Fruit fly (Drosophila melanogaster) whole organism, embryonic: ENCODE data around the gene CG12024.

Experiments used
- Asciz ChIP-seq: fragments of 200-800 bp; sonication (Bioruptor generic); optimal IDR thresholded peaks from 2 replicates; lab custom pipeline; 2017; ENCODE audit warnings: missing biosample characterization, mild to moderate bottlenecking, missing genetic modification characterization, missing genetic modification reagents
- BEAF-32 ChIP-seq: fragments of 200-800 bp; sonication (Bioruptor generic); optimal IDR thresholded peaks from 3 replicates; lab custom pipeline; 2017; ENCODE audit warnings: missing biosample characterization, missing genetic modification characterization, mild to moderate bottlenecking, moderate library complexity, missing genetic modification reagents
- CG10147 ChIP-seq: fragments of 200-800 bp; sonication (Bioruptor generic); optimal IDR thresholded peaks from 2 replicates; lab custom pipeline; 2019; ENCODE audit warnings: missing biosample characterization, mild to moderate bottlenecking, missing genetic modification characterization, moderate library complexity
- CG17829 ChIP-seq: fragments of 200-800 bp; optimal IDR thresholded peaks from 2 replicates; lab custom pipeline; 2019; ENCODE audit warnings: missing biosample characterization, mild to moderate bottlenecking, missing genetic modification characterization, moderate library complexity
- CG2889 ChIP-seq: fragments of 200-800 bp; sonication (Bioruptor generic); IDR thresholded peaks from 3 replicates; pipeline ENCODE4 v1.3.6; 2022; ENCODE audit warnings: missing biosample characterization, missing genetic modification characterization
- CG3065 ChIP-seq: fragments of 200-800 bp; sonication (Bioruptor generic); optimal IDR thresholded peaks from 2 replicates; lab custom pipeline; 2016; ENCODE audit warnings: missing biosample characterization, missing genetic modification characterization
- CG3163 ChIP-seq: fragments of 200-800 bp; sonication (Bioruptor generic); optimal IDR thresholded peaks from 3 replicates; lab custom pipeline; 2016; ENCODE audit warnings: missing biosample characterization, missing genetic modification characterization
- CG32532 ChIP-seq: fragments of 200-800 bp; sonication (Bioruptor generic); IDR thresholded peaks from 2 replicates; pipeline ENCODE4 v1.3.6; 2022; ENCODE audit warnings: missing biosample characterization, missing genetic modification characterization
- CG5180 ChIP-seq: fragments of 200-800 bp; sonication (Bioruptor generic); optimal IDR thresholded peaks from 3 replicates; lab custom pipeline; 2017; ENCODE audit warnings: missing biosample characterization, missing genetic modification characterization, mild to moderate bottlenecking, moderate library complexity, missing genetic modification reagents
- CG5953 ChIP-seq: fragments of 200-800 bp; sonication (Bioruptor generic); IDR thresholded peaks from 2 replicates; pipeline ENCODE4 v1.3.6; 2022; ENCODE audit warnings: missing biosample characterization, missing genetic modification characterization
- CG7372 ChIP-seq: fragments of 200-800 bp; sonication (Bioruptor generic); IDR thresholded peaks from 2 replicates; pipeline ENCODE4 v1.3.6; 2022; ENCODE audit warnings: missing biosample characterization, missing genetic modification characterization
- CG8290 ChIP-seq, 3 experiments: fragments of 200-800 bp; sonication (Bioruptor generic); optimal IDR thresholded peaks; 2 replicates each; lab custom pipeline; 2016 to 2019; ENCODE audit warnings: missing biosample characterization in 3 of 3, missing genetic modification characterization in 3 of 3, mild to moderate bottlenecking in 2 of 3, moderate library complexity in 1 of 3
- CG9609 ChIP-seq: fragments of 200-800 bp; sonication (Bioruptor generic); optimal IDR thresholded peaks from 3 replicates; lab custom pipeline; 2016; ENCODE audit warnings: missing biosample characterization, missing genetic modification characterization
- Dll ChIP-seq: fragments of 200-800 bp; sonication (Bioruptor generic); IDR thresholded peaks from 4 replicates; pipeline ENCODE4 v1.3.6; 2022; ENCODE audit warnings: missing biosample characterization, missing genetic modification characterization; ENCODE audit not compliant: partially characterized antibody
- Doc2 ChIP-seq: fragments of 200-800 bp; sonication (Bioruptor generic); IDR thresholded peaks from 2 replicates; pipeline ENCODE4 v1.3.6; 2022; ENCODE audit warnings: missing biosample characterization, missing genetic modification characterization
- Doc3 ChIP-seq: fragments of 200-800 bp; sonication (Bioruptor generic); IDR thresholded peaks from 3 replicates; pipeline ENCODE4 v1.3.6; 2022; ENCODE audit warnings: missing biosample characterization, missing genetic modification characterization; ENCODE audit not compliant: partially characterized antibody
- E2f2 ChIP-seq: fragments of 200-800 bp; sonication (Bioruptor generic); IDR thresholded peaks from 2 replicates; pipeline ENCODE4 v1.3.6; 2022; ENCODE audit warnings: missing biosample characterization, missing genetic modification characterization
- Ets97D ChIP-seq: fragments of 200-800 bp; sonication (Bioruptor generic); optimal IDR thresholded peaks from 3 replicates; lab custom pipeline; 2016; ENCODE audit warnings: missing biosample characterization, missing genetic modification characterization
- Hsf ChIP-seq: fragments of 200-800 bp; sonication (Bioruptor generic); optimal IDR thresholded peaks from 3 replicates; lab custom pipeline; 2016; ENCODE audit warnings: missing biosample characterization, missing genetic modification characterization
- Lpt ChIP-seq: fragments of >200 bp; optimal IDR thresholded peaks from 2 replicates; lab custom pipeline; 2018; ENCODE audit warnings: missing biosample characterization, missing genetic modification characterization
- Max ChIP-seq: fragments of 200-800 bp; sonication (Bioruptor generic); optimal IDR thresholded peaks from 2 replicates; lab custom pipeline; 2016; ENCODE audit warnings: missing biosample characterization, mild to moderate bottlenecking, missing genetic modification characterization
- PHDP ChIP-seq: fragments of 200-800 bp; sonication (Bioruptor generic); optimal IDR thresholded peaks from 3 replicates; lab custom pipeline; 2018; ENCODE audit warnings: missing biosample characterization, mild to moderate bottlenecking, missing genetic modification characterization, moderate library complexity
- YL-1 ChIP-seq: fragments of 200-800 bp; sonication (Bioruptor generic); optimal IDR thresholded peaks from 3 replicates; lab custom pipeline; 2017; ENCODE audit warnings: missing biosample characterization, mild to moderate bottlenecking, missing genetic modification characterization
- ab ChIP-seq: fragments of 200-800 bp; sonication (Bioruptor generic); optimal IDR thresholded peaks from 2 replicates; lab custom pipeline; 2016; ENCODE audit warnings: missing biosample characterization, missing genetic modification characterization
- abd-A ChIP-seq: fragments of 200-800 bp; sonication (Bioruptor generic); optimal IDR thresholded peaks from 3 replicates; lab custom pipeline; 2019; ENCODE audit warnings: missing biosample characterization, mild to moderate bottlenecking, missing genetic modification characterization, moderate library complexity
- ase ChIP-seq: fragments of 200-800 bp; sonication (Bioruptor generic); IDR thresholded peaks from 3 replicates; pipeline ENCODE4 v1.3.6; 2022; ENCODE audit warnings: missing biosample characterization, missing genetic modification characterization
- corto ChIP-seq: fragments of 200-800 bp; sonication (Bioruptor generic); optimal IDR thresholded peaks from 2 replicates; lab custom pipeline; 2016; ENCODE audit warnings: missing biosample characterization, mild to moderate bottlenecking, missing genetic modification characterization, moderate library complexity
- croc ChIP-seq: fragments of 200-800 bp; sonication (Bioruptor generic); conservative IDR thresholded peaks from 3 replicates; pipeline ENCODE4 v1.3.6; 2022; ENCODE audit warnings: missing biosample characterization, missing genetic modification characterization
- dati ChIP-seq: fragments of 200-800 bp; sonication (Bioruptor generic); IDR thresholded peaks from 2 replicates; pipeline ENCODE4 v1.3.6; 2022; ENCODE audit warnings: missing biosample characterization, missing genetic modification characterization
- dmrt11E ChIP-seq: fragments of 200-800 bp; sonication (Bioruptor generic); optimal IDR thresholded peaks from 3 replicates; lab custom pipeline; 2018; ENCODE audit warnings: missing biosample characterization, mild to moderate bottlenecking, missing genetic modification characterization, moderate library complexity
- en ChIP-seq: fragments of 200-800 bp; sonication (Bioruptor generic); optimal IDR thresholded peaks from 2 replicates; lab custom pipeline; 2016; ENCODE audit warnings: missing biosample characterization, missing genetic modification characterization
- ewg ChIP-seq: fragments of 200-800 bp; sonication (Bioruptor generic); optimal IDR thresholded peaks from 3 replicates; lab custom pipeline; 2017; ENCODE audit warnings: mild to moderate bottlenecking, missing biosample characterization, missing genetic modification reagents, missing genetic modification characterization
- gfzf ChIP-seq: fragments of 200-800 bp; sonication (Bioruptor generic); optimal IDR thresholded peaks from 2 replicates; lab custom pipeline; 2016; ENCODE audit warnings: missing biosample characterization, mild to moderate bottlenecking, missing genetic modification characterization, moderate library complexity
- gro ChIP-seq: fragments of 200-800 bp; sonication (Bioruptor generic); optimal IDR thresholded peaks from 2 replicates; lab custom pipeline; 2016; ENCODE audit warnings: missing biosample characterization, missing genetic modification characterization
- h ChIP-seq: fragments of >200 bp; optimal IDR thresholded peaks from 2 replicates; lab custom pipeline; 2017
- jumu ChIP-seq: fragments of 200-800 bp; sonication (Bioruptor generic); optimal IDR thresholded peaks from 3 replicates; lab custom pipeline; 2016; ENCODE audit warnings: missing biosample characterization, missing genetic modification characterization
- kah ChIP-seq: fragments of 200-800 bp; sonication (Bioruptor generic); optimal IDR thresholded peaks from 2 replicates; lab custom pipeline; 2018; ENCODE audit warnings: missing biosample characterization, mild to moderate bottlenecking, missing genetic modification characterization
- lab ChIP-seq: fragments of 200-800 bp; sonication (Bioruptor generic); optimal IDR thresholded peaks from 3 replicates; lab custom pipeline; 2017; ENCODE audit warnings: missing biosample characterization, missing genetic modification characterization, mild to moderate bottlenecking, moderate library complexity, missing genetic modification reagents
- luna ChIP-seq: fragments of 200-800 bp; sonication (Bioruptor generic); optimal IDR thresholded peaks from 2 replicates; lab custom pipeline; 2016; ENCODE audit warnings: missing biosample characterization, missing genetic modification characterization
- otp ChIP-seq: fragments of 200-800 bp; sonication (Bioruptor generic); IDR thresholded peaks from 3 replicates; pipeline ENCODE4, ENCODE4 v1.3.6; 2022; ENCODE audit warnings: missing biosample characterization, missing genetic modification characterization
- pho ChIP-seq: fragments of 200-800 bp; sonication (Bioruptor generic); optimal IDR thresholded peaks from 2 replicates; lab custom pipeline; 2016; ENCODE audit warnings: missing biosample characterization, missing genetic modification characterization
- pros ChIP-seq: fragments of 200-800 bp; sonication (Bioruptor generic); optimal IDR thresholded peaks from 3 replicates; lab custom pipeline; 2019; ENCODE audit warnings: missing biosample characterization, mild to moderate bottlenecking, missing genetic modification characterization, moderate library complexity
- pzg ChIP-seq: fragments of 200-800 bp; sonication (Bioruptor generic); optimal IDR thresholded peaks from 3 replicates; lab custom pipeline; 2018; ENCODE audit warnings: missing biosample characterization, mild to moderate bottlenecking, missing genetic modification characterization, moderate library complexity
- repo ChIP-seq: fragments of 200-800 bp; sonication (Bioruptor generic); optimal IDR thresholded peaks from 2 replicates; lab custom pipeline; 2016; ENCODE audit warnings: missing biosample characterization, missing genetic modification characterization
- scrt ChIP-seq: fragments of 200-800 bp; sonication (Bioruptor generic); optimal IDR thresholded peaks from 2 replicates; lab custom pipeline; 2018; ENCODE audit warnings: missing biosample characterization, mild to moderate bottlenecking, missing genetic modification characterization, moderate library complexity
- slp2 ChIP-seq: fragments of 200-800 bp; sonication (Bioruptor generic); optimal IDR thresholded peaks from 2 replicates; lab custom pipeline; 2016; ENCODE audit warnings: missing biosample characterization, missing genetic modification characterization
- sug ChIP-seq: fragments of 200-800 bp; optimal IDR thresholded peaks from 2 replicates; lab custom pipeline; 2019; ENCODE audit warnings: missing biosample characterization, mild to moderate bottlenecking, missing genetic modification characterization, moderate library complexity
- trem ChIP-seq: fragments of 200-800 bp; optimal IDR thresholded peaks from 3 replicates; lab custom pipeline; 2019; ENCODE audit warnings: missing biosample characterization, mild to moderate bottlenecking, missing genetic modification characterization, moderate library complexity
- vvl ChIP-seq: fragments of 200-800 bp; sonication (Bioruptor generic); IDR thresholded peaks from 2 replicates; pipeline ENCODE4 v1.3.6; 2022; ENCODE audit warnings: missing biosample characterization, missing genetic modification characterization
- z ChIP-seq: fragments of 200-800 bp; sonication (Bioruptor generic); IDR thresholded peaks from 3 replicates; pipeline ENCODE4 v1.3.6; 2022; ENCODE audit warnings: missing biosample characterization, missing genetic modification characterization

CG12024 gene

DNA sequence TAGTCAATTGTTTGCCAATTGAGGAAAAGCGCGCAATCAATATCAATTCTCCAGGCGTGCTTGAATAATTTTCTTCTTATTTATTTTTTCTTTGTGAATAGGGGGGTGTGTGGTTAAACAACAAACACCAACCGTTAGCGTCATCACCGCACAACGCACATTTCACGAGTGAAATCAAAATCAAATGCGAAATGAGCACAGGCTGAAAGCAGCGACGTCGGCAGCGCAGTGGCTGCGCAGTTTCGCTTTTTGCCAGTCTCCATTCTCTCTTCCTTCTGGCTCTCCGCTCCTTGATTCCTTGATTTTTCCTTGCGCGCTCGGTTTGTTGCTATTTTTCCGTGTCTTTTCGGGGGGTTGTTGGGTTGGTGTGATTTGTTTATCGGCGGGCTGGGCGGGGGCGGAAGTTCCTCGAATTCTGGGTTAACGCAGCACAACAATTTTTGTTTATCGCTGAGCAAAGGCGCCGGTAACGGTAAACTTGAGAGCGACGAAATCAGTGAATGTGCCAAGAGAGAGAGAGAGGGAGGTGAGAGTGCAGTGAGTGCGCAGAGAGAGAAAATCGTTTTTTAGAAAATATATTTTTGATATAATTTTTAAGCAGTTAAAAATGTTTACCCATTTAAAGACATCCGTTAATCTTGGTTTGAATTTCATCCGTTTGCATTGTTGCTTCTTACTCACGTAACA lies 26.0 kb downstream of the CG12024 start, which contains the start of gene CG13937 (continued):
- no peak for TF ChIP-seq CG2889
- TF ChIP-seq Asciz = no peak
- no peak for TF ChIP-seq slp2 (GFP tag; lab: Kevin White, UChicago)
- no peak for TF ChIP-seq CG3065 (GFP tag; lab: Kevin White, UChicago)
- TF ChIP-seq CG10147 (GFP tag; lab: Kevin White, UChicago) = no peak
- no peak for TF ChIP-seq dmrt11E (tag; lab: Kevin White, UChicago)
- TF ChIP-seq CG5180 (GFP tag; lab: Kevin White, UChicago) = no peak
- TF ChIP-seq Doc3 = no peak
- no peak for TF ChIP-seq repo (GFP tag; lab: Kevin White, UChicago)
- TF ChIP-seq otp (GFP tag; lab: Robert Waterston, UW) = no peak
- TF ChIP-seq CG9609 (GFP tag; lab: Kevin White, UChicago) = no peak
- TF ChIP-seq z (GFP tag; lab: Robert Waterston, UW) = 0 out of 3 replicates have a peak, but pooled peaks have one; percentile 34
- TF ChIP-seq CG17829 (tag; lab: Kevin White, UChicago) = no peak
- TF ChIP-seq CG32532 = no peak
- TF ChIP-seq Dll = no peak
- no peak for TF ChIP-seq Ets97D (GFP tag; lab: Kevin White, UChicago)
- peak; percentile 52 for TF ChIP-seq pros
- no peak for TF ChIP-seq ase
- no peak for TF ChIP-seq jumu (GFP tag; lab: Kevin White, UChicago)
- TF ChIP-seq en (GFP tag; lab: Kevin White, UChicago) = no peak
- TF ChIP-seq croc (GFP tag; lab: Robert Waterston, UW) = no peak
- peak; percentile 46 for TF ChIP-seq ewg (GFP tag; lab: Kevin White, UChicago)
- TF ChIP-seq PHDP (tag; lab: Kevin White, UChicago) = no peak
- TF ChIP-seq E2f2 (GFP tag; lab: Robert Waterston, UW) = no peak
- TF ChIP-seq lab (GFP tag; lab: Kevin White, UChicago) = peak; percentile 44
- TF ChIP-seq Max (GFP tag; lab: Kevin White, UChicago) = no peak
- TF ChIP-seq ab = no peak
- TF ChIP-seq pho (GFP tag; lab: Kevin White, UChicago) = no peak
- TF ChIP-seq CG7372 (GFP tag; lab: Robert Waterston, UW) = no peak
- no peak for TF ChIP-seq corto (GFP tag; lab: Kevin White, UChicago)
- no peak for TF ChIP-seq Lpt (GFP tag; lab: Kevin White, UChicago)
- TF ChIP-seq gro = peak; percentile 13
- no peak for TF ChIP-seq Hsf (GFP tag; lab: Kevin White, UChicago)
- no peak for TF ChIP-seq sug (tag; lab: Kevin White, UChicago)
- no peak for TF ChIP-seq YL-1
- no peak for TF ChIP-seq pzg (GFP tag; lab: Kevin White, UChicago)
- TF ChIP-seq CG5953 = no peak
- TF ChIP-seq dati (GFP tag; lab: Robert Waterston, UW) = no peak
- no peak for TF ChIP-seq CG3163
- no peak for TF ChIP-seq BEAF-32 (GFP tag; lab: Kevin White, UChicago)
- peak; percentile 80 for TF ChIP-seq abd-A (tag; lab: Kevin White, UChicago)
- TF ChIP-seq scrt (GFP tag; lab: Kevin White, UChicago) = peak; percentile 39
- no peak for TF ChIP-seq gfzf
- no peak for TF ChIP-seq Doc2 (GFP tag; lab: Robert Waterston, UW)
- TF ChIP-seq luna (GFP tag; lab: Kevin White, UChicago) = no peak
- no peak for TF ChIP-seq CG8290 (GFP tag; optimal IDR thresholded peaks at IDR 0.05; lab: Kevin White, UChicago)
- no peak for TF ChIP-seq CG8290 (tag; optimal IDR thresholded peaks at IDR 0.05; lab: Kevin White, UChicago)
- TF ChIP-seq h = no peak
- no peak for TF ChIP-seq trem (tag; lab: Kevin White, UChicago)
- TF ChIP-seq kah (GFP tag; lab: Kevin White, UChicago) = no peak
- no peak for TF ChIP-seq vvl (GFP tag; lab: Robert Waterston, UW)
